Worm (Caenorhabditis elegans) whole organism, L1 larva: ENCODE data around the gene H41C03.3.

ENCODE experiments used
- ama-1 ChIP-seq: fragments of 150-350 bp; optimal IDR thresholded peaks from 2 replicates; lab custom pipeline; 2014
- egl-27 ChIP-seq, 2 experiments: fragments of 150-350 bp in 1 of 2; sonication (generic microtip); optimal IDR thresholded peaks; 3 replicates each; lab custom pipeline; 2017 to 2018; ENCODE audit warnings: missing biosample characterization in 2 of 2, missing genetic modification characterization in 2 of 2, missing genetic modification reagents in 2 of 2
- lin-15B ChIP-seq: fragments of 150-350 bp; sonication (generic microtip); optimal IDR thresholded peaks from 3 replicates; lab custom pipeline; 2014; ENCODE audit warnings: missing biosample characterization, missing genetic modification characterization
- lin-39 ChIP-seq: fragments of 150-350 bp; optimal IDR thresholded peaks from 2 replicates; lab custom pipeline; 2014; ENCODE audit warnings: missing biosample characterization, missing genetic modification reagents, missing genetic modification characterization
- nhr-11 ChIP-seq: fragments of 150-350 bp; optimal IDR thresholded peaks from 2 replicates; lab custom pipeline; 2014; ENCODE audit warnings: missing biosample characterization, missing genetic modification characterization
- nhr-28 ChIP-seq: fragments of 150-350 bp; optimal IDR thresholded peaks from 2 replicates; lab custom pipeline; 2014; ENCODE audit warnings: missing biosample characterization, missing genetic modification characterization
- unc-130 ChIP-seq: fragments of 150-350 bp; optimal IDR thresholded peaks from 2 replicates; lab custom pipeline; 2017; ENCODE audit warnings: missing biosample characterization, missing genetic modification characterization, inconsistent platforms
- unc-62 ChIP-seq: fragments of 150-350 bp; optimal IDR thresholded peaks from 2 replicates; lab custom pipeline; 2014; ENCODE audit warnings: missing biosample characterization, missing genetic modification reagents, missing genetic modification characterization
- ztf-11 ChIP-seq, 2 experiments: sonication (generic microtip); optimal IDR thresholded peaks; 2 replicates each; lab custom pipeline; 2016 to 2017; ENCODE audit warnings: missing genetic modification characterization in 2 of 2, missing biosample characterization in 1 of 2, missing compliant biosample characterization in 1 of 2

- TF ChIP-seq unc-130 (tag; lab: Kevin White, UChicago) (peak; percentile 98), ama-1 (lab: Kevin White, UChicago) (peak; percentile 100), egl-27 (tag; optimal IDR thresholded peaks at IDR 0.05; lab: Kevin White, UChicago) (peak; percentile 86 to 97), nhr-11 (tag; lab: Kevin White, UChicago) (peak; percentile 98), unc-62 (GFP tag; lab: Kevin White, UChicago) (no peak), nhr-28 (tag; lab: Kevin White, UChicago) (peak; percentile 77), lin-39 (tag; lab: Kevin White, UChicago) (peak; percentile 99), ztf-11 (tag; optimal IDR thresholded peaks at IDR 0.05; lab: Kevin White, UChicago) (peak; percentile 93 to 98), lin-15B (tag; lab: Kevin White, UChicago) (peak; percentile 74)
These were observed 865 bp upstream of the H41C03.3 start for ce11 chrII:5844694-5845129.
